Fruit fly (Drosophila melanogaster): ENCODE results near the gene kar.
A peak's percentile ranks its signal among the peaks of the same experiment; 100 is the strongest.

The kar gene

DNA sequence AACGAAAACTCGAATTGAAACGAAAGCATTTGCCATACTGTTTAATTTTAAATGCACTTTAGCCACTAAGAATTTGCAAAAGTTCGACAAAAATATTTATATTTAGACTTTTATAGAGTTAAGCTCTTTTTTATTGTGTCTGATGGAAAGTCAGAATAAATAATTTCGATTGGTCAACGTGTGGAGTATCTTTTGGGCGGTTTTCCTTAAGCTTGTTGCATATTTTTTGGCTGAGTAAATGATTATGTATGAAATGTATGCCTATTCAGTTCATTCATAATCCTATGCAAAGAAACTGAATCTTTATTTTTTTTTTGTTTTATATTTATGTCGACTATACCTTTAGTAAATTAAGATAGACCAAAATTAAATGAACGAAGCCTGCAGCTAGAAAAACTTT lies 36.4 kb downstream of the kar start:
- TF ChIP-seq cg (GFP tag; optimal IDR thresholded peaks at IDR 0.05) (no peak), CG11398 (GFP tag; optimal IDR thresholded peaks at IDR 0.05) (no peak), CG14050 (GFP tag; IDR thresholded peaks at IDR 0.05) (no peak), Kr (GFP tag; optimal IDR thresholded peaks at IDR 0.05) (no peak), CG11695 (GFP tag; IDR thresholded peaks at IDR 0.05) (no peak), repo (GFP tag; optimal IDR thresholded peaks at IDR 0.05) (no peak), lola (GFP tag; optimal IDR thresholded peaks at IDR 0.05) (peak in 1 of 3 experiments; percentile 15), Sox102F (GFP tag; optimal IDR thresholded peaks at IDR 0.05) (no peak), shn (GFP tag; optimal IDR thresholded peaks at IDR 0.05) (no peak), h (optimal IDR thresholded peaks at IDR 0.05) (no peak), CG17568 (GFP tag; optimal IDR thresholded peaks at IDR 0.05) (no peak), crol (GFP tag; IDR thresholded peaks at IDR 0.05) (no peak), crc (GFP tag; optimal IDR thresholded peaks at IDR 0.05) (no peak), org-1 (GFP tag; optimal IDR thresholded peaks at IDR 0.05) (no peak), CG10274 (GFP tag; optimal IDR thresholded peaks at IDR 0.05) (no peak), Med (GFP tag) (peak; percentile 11), CG9817 (tag; optimal IDR thresholded peaks at IDR 0.05) (no peak), CG2199 (GFP tag; IDR thresholded peaks at IDR 0.05) (peak; percentile 93), CG2116 (GFP tag; optimal IDR thresholded peaks at IDR 0.05) (no peak), CG18476 (GFP tag; optimal IDR thresholded peaks at IDR 0.05) (no peak)

DNA sequence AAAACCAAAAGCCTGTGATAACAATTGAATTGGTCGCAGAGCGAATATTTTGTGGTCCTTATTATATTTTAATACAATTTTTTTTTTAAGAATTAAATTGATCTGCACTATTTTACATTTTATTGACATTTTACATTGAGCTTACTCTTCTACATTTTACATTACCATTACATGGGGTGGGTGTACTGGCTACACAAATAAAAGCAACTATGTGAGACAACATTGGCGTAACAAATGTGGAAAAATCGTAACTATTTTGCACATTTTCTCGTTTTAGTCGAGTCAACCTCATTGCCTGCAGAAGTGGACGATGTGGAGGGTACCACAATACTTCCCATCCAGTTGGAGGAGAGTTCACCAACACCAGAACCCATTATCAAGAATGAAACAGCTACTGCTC lies 38.6 kb downstream of the kar start:
- TF ChIP-seq CG42726 (GFP tag; IDR thresholded peaks at IDR 0.05; ENCODE audit: partially characterized antibody) (0 out of 2 replicates have a peak, but pooled peaks have one; percentile 49), CG16813 (GFP tag; IDR thresholded peaks at IDR 0.05; ENCODE audit: partially characterized antibody) (peak; percentile 66), Scr (GFP tag; IDR thresholded peaks at IDR 0.05; ENCODE audit: partially characterized antibody) (peak; percentile 16; the same call in 1 of the 2 replicates), vnd (GFP tag; IDR thresholded peaks at IDR 0.05; ENCODE audit: partially characterized antibody) (peak; percentile 50; the same call in 2 of the 3 replicates), stwl (tag; optimal IDR thresholded peaks at IDR 0.05) (peak; percentile 31), bbx (GFP tag; IDR thresholded peaks at IDR 0.05; ENCODE audit: partially characterized antibody) (0 out of 2 replicates have a peak, but pooled peaks have one; percentile 10), Opbp (GFP tag; IDR thresholded peaks at IDR 0.05; ENCODE audit: partially characterized antibody) (peak; percentile 49; the same call in 2 of the 3 replicates), CG4328 (GFP tag; optimal IDR thresholded peaks at IDR 0.05) (no peak), gfzf (GFP tag; optimal IDR thresholded peaks at IDR 0.05) (peak; percentile 15), amos (GFP tag; IDR thresholded peaks at IDR 0.05; ENCODE audit: partially characterized antibody) (peak; percentile 71), CG2712 (tag; optimal IDR thresholded peaks at IDR 0.05) (peak; percentile 18), CG9437 (GFP tag; optimal IDR thresholded peaks at IDR 0.05) (peak; percentile 93), CG5245 (GFP tag; optimal IDR thresholded peaks at IDR 0.05) (no peak), CG3847 (GFP tag; IDR thresholded peaks at IDR 0.05) (0 out of 2 replicates have a peak, but pooled peaks have one; percentile 19), CG11504 (tag; optimal IDR thresholded peaks at IDR 0.05) (peak; percentile 1), caup (GFP tag; optimal IDR thresholded peaks at IDR 0.05; ENCODE audit: severe bottlenecking) (no peak), pita (GFP tag; optimal IDR thresholded peaks at IDR 0.05) (peak; percentile 71), CG10267 (tag; optimal IDR thresholded peaks at IDR 0.05) (peak; percentile 7), knrl (GFP tag; IDR thresholded peaks at IDR 0.05; ENCODE audit: partially characterized antibody) (peak; percentile 62), zen (tag; optimal IDR thresholded peaks at IDR 0.05) (peak; percentile 2), chif (GFP tag; optimal IDR thresholded peaks at IDR 0.05) (peak in 1 of 2 experiments; percentile 10), Dek (tag; optimal IDR thresholded peaks at IDR 0.05) (peak; percentile 1), Ssrp (tag; optimal IDR thresholded peaks at IDR 0.05) (peak; percentile 1), Nf-YC (tag; optimal IDR thresholded peaks at IDR 0.05) (no peak), HmgD (GFP tag; optimal IDR thresholded peaks at IDR 0.05) (peak; percentile 24), Hmr (GFP tag; optimal IDR thresholded peaks at IDR 0.05) (peak; percentile 18), sd (tag; optimal IDR thresholded peaks at IDR 0.05) (peak; percentile 13), zfh1 (GFP tag; IDR thresholded peaks at IDR 0.05) (no peak), insv (GFP tag; optimal IDR thresholded peaks at IDR 0.05) (peak in 1 of 2 experiments; percentile 61), CTCF (GFP tag; optimal IDR thresholded peaks at IDR 0.05) (peak; percentile 84)
